Fruit fly (Drosophila melanogaster): ENCODE results near the gene mtgo.
A peak's percentile ranks its signal among the peaks of the same experiment; 100 is the strongest.

The mtgo gene

DNA sequence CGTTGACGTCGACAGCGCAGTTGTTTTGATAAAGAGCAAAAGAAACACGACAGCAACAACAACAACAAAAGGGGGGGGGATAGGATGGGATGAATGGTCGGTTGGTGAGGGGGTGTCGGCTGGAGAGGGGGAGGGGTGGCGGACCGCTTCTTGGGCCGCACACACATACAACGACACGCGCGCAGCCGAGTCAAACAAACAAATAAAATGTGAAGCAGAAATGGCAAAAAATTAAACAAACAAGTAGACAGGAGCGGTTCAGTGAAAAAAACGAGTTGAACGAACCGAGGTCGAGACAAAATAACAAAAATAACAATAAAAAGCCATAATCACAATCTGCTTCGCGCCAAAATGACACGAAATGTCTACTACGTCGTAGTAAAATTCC lies 11.4 kb upstream of the mtgo start (continued):
- TF ChIP-seq ssp (GFP tag; IDR thresholded peaks at IDR 0.05) = 0 out of 2 replicates have a peak, but pooled peaks have one; percentile 1
- no peak for TF ChIP-seq ase (GFP tag; IDR thresholded peaks at IDR 0.05)
- no peak for TF ChIP-seq CG30403 (GFP tag; optimal IDR thresholded peaks at IDR 0.05)
- no peak for TF ChIP-seq pho (GFP tag; optimal IDR thresholded peaks at IDR 0.05)
- no peak for TF ChIP-seq CG12391 (tag; optimal IDR thresholded peaks at IDR 0.05)
- TF ChIP-seq nom (GFP tag; optimal IDR thresholded peaks at IDR 0.05) = peak; percentile 50
- no peak for TF ChIP-seq jigr1 (GFP tag; IDR thresholded peaks at IDR 0.05)
- TF ChIP-seq CG10979 (tag; optimal IDR thresholded peaks at IDR 0.05) = no peak
- TF ChIP-seq danr (GFP tag; IDR thresholded peaks at IDR 0.05) = no peak; the same call in 1 of the 2 replicates
- no peak for TF ChIP-seq emc (GFP tag; optimal IDR thresholded peaks at IDR 0.05)
- no peak for TF ChIP-seq Dbx (GFP tag; IDR thresholded peaks at IDR 0.05)
- no peak for TF ChIP-seq Atf-2 (GFP tag; optimal IDR thresholded peaks at IDR 0.05)
- TF ChIP-seq fu2 (GFP tag; optimal IDR thresholded peaks at IDR 0.05) = no peak
- no peak for TF ChIP-seq CG10462 (GFP tag; optimal IDR thresholded peaks at IDR 0.05)
- TF ChIP-seq Myb (GFP tag; optimal IDR thresholded peaks at IDR 0.05) = no peak
- peak; percentile 3 for TF ChIP-seq CG9817 (tag; optimal IDR thresholded peaks at IDR 0.05)
- TF ChIP-seq mirr (GFP tag; optimal IDR thresholded peaks at IDR 0.05) = peak; percentile 95
- TF ChIP-seq CG34224 (GFP tag; IDR thresholded peaks at IDR 0.05; ENCODE audit: partially characterized antibody) = no peak
- TF ChIP-seq jumu (GFP tag; optimal IDR thresholded peaks at IDR 0.05) = no peak
- no peak for TF ChIP-seq CG8944 (GFP tag; optimal IDR thresholded peaks at IDR 0.05)
- no peak for TF ChIP-seq ftz-f1 (GFP tag; optimal IDR thresholded peaks at IDR 0.05)
- 0 out of 3 replicates have a peak, but pooled peaks have one; percentile 10 for TF ChIP-seq croc (GFP tag; conservative IDR thresholded peaks at IDR 0.05)
- peak; percentile 41 for TF ChIP-seq HmgZ (tag; optimal IDR thresholded peaks at IDR 0.05)
- TF ChIP-seq kni (GFP tag; optimal IDR thresholded peaks at IDR 0.05) = peak; percentile 62
- TF ChIP-seq CG7271 (tag; optimal IDR thresholded peaks at IDR 0.05) = no peak
- no peak for TF ChIP-seq insv (GFP tag; optimal IDR thresholded peaks at IDR 0.05)
- no peak for TF ChIP-seq tup (GFP tag; optimal IDR thresholded peaks at IDR 0.05)
- no peak for TF ChIP-seq chn (GFP tag; optimal IDR thresholded peaks at IDR 0.05)
- peak; percentile 44 for TF ChIP-seq Hey (tag; optimal IDR thresholded peaks at IDR 0.05)
- TF ChIP-seq rib (GFP tag; IDR thresholded peaks at IDR 0.05) = peak; percentile 93
- TF ChIP-seq h (optimal IDR thresholded peaks at IDR 0.05) = no peak
- TF ChIP-seq ro (GFP tag; IDR thresholded peaks at IDR 0.05) = 0 out of 2 replicates have a peak, but pooled peaks have one; percentile 4
- TF ChIP-seq CG31441 (GFP tag; IDR thresholded peaks at IDR 0.05) = 0 out of 2 replicates have a peak, but pooled peaks have one; percentile 22
- TF ChIP-seq gsb-n (tag; optimal IDR thresholded peaks at IDR 0.05) = no peak
- peak; percentile 98 for TF ChIP-seq psq (GFP tag; optimal IDR thresholded peaks at IDR 0.05)
- peak; percentile 34 for TF ChIP-seq pfk (GFP tag; optimal IDR thresholded peaks at IDR 0.05)
- TF ChIP-seq sc (optimal IDR thresholded peaks at IDR 0.05) = no peak
- no peak for TF ChIP-seq sc (GFP tag; optimal IDR thresholded peaks at IDR 0.05)
- TF ChIP-seq inv (GFP tag; IDR thresholded peaks at IDR 0.05; ENCODE audit: partially characterized antibody) = peak; percentile 51; the same call in 1 of the 2 replicates
- no peak for TF ChIP-seq peb (GFP tag; IDR thresholded peaks at IDR 0.05)
- peak; percentile 48; the same call in 1 of the 2 replicates for TF ChIP-seq ato (GFP tag; IDR thresholded peaks at IDR 0.05; ENCODE audit: partially characterized antibody)
- no peak for TF ChIP-seq BEAF-32 (GFP tag; optimal IDR thresholded peaks at IDR 0.05)
- TF ChIP-seq en (GFP tag; optimal IDR thresholded peaks at IDR 0.05) = no peak
- TF ChIP-seq CG10431 (GFP tag; optimal IDR thresholded peaks at IDR 0.05) = no peak
- TF ChIP-seq CG14965 (GFP tag; optimal IDR thresholded peaks at IDR 0.05; ENCODE audit: borderline replicate concordance) = no peak
- no peak for TF ChIP-seq TFAM (GFP tag; optimal IDR thresholded peaks at IDR 0.05)
- TF ChIP-seq Hr39 (optimal IDR thresholded peaks at IDR 0.05) = no peak
- TF ChIP-seq CG1024 (GFP tag; IDR thresholded peaks at IDR 0.05) = 0 out of 2 replicates have a peak, but pooled peaks have one; percentile 8
- no peak for TF ChIP-seq fd3F (GFP tag; optimal IDR thresholded peaks at IDR 0.05)
- peak; percentile 73; the same call in 2 of the 3 replicates for TF ChIP-seq Aef1 (GFP tag; IDR thresholded peaks at IDR 0.05)

Data from whole organism, embryonic.